Fruit fly (Drosophila melanogaster): ENCODE measurements around the gene mRpS18A.

mRpS18A gene

DNA sequence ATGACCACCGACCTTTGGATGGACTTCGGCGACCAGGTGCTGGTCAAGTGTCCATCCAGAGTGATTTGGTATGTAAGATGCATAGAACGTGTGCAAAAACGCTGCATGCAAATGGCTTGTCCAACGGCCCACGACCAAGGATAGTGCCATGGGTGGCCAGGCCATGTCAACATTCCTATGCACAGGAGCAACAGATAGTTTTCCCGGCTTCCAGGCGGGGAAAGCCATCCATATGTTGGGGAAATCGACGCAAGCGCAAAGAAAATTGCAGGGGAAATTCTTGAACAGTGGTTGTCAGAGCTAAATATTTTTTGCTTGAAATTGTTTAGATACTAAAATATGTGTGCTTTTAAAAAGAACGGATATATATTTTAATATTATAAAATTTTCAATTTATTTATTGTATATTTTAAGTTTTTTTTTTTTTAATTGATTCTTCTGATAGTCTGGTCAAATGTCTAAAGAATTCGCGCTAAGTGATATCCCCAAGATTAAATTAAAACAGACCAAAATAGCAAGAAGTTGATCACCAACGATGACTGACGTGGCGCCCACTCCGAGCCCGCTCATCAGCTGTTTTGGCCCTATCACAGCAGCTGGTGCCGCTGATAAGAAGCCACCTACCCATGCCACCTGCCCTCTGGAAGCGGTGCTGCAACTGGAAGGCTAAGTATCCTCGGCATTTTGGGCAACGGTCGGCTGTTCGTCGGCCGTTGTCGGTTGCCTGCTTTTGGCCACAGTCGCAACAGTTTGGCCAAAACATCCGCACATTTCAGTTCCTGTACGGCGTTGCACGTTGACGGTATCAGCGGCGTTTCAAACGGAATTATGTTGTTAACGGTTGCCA lies 15.2 kb upstream of the mRpS18A start, which contains the start of gene 5-HT2B (continued):
- no peak for TF ChIP-seq nerfin-2 (GFP tag; IDR thresholded peaks at IDR 0.05; ENCODE audit: partially characterized antibody)
- TF ChIP-seq CG10147 (GFP tag; optimal IDR thresholded peaks at IDR 0.05): peak; percentile 23
- TF ChIP-seq CG6813 (GFP tag; optimal IDR thresholded peaks at IDR 0.05): peak; percentile 32
- 0 out of 2 replicates have a peak, but pooled peaks have one; percentile 14 for TF ChIP-seq CG7372 (GFP tag; IDR thresholded peaks at IDR 0.05)
- TF ChIP-seq CG14014 (GFP tag; IDR thresholded peaks at IDR 0.05): 0 out of 2 replicates have a peak, but pooled peaks have one; percentile 33
- TF ChIP-seq CG15269 (tag; optimal IDR thresholded peaks at IDR 0.05): peak; percentile 51
- TF ChIP-seq CG3847 (GFP tag; IDR thresholded peaks at IDR 0.05): peak; percentile 13; the same call in 1 of the 2 replicates
- TF ChIP-seq CG18619 (GFP tag; optimal IDR thresholded peaks at IDR 0.05): peak; percentile 33
- TF ChIP-seq CG11504 (tag; optimal IDR thresholded peaks at IDR 0.05): peak; percentile 53
- peak in 1 of 2 experiments; percentile 58 for TF ChIP-seq Hr51 (GFP tag; optimal IDR thresholded peaks at IDR 0.05)
- peak; percentile 46; the same call in 1 of the 2 replicates for TF ChIP-seq Rfx (GFP tag; IDR thresholded peaks at IDR 0.05)
- peak; percentile 31 for TF ChIP-seq bcd (GFP tag; optimal IDR thresholded peaks at IDR 0.05)
- TF ChIP-seq lab (GFP tag; optimal IDR thresholded peaks at IDR 0.05): peak; percentile 63
- TF ChIP-seq tup (GFP tag; optimal IDR thresholded peaks at IDR 0.05): no peak
- TF ChIP-seq CG17829 (tag; optimal IDR thresholded peaks at IDR 0.05): no peak
- TF ChIP-seq vvl (GFP tag; IDR thresholded peaks at IDR 0.05): peak; percentile 46; the same call in 1 of the 2 replicates
- TF ChIP-seq CG4404 (GFP tag; IDR thresholded peaks at IDR 0.05): no peak
- peak; percentile 76 for TF ChIP-seq nerfin-1 (tag; optimal IDR thresholded peaks at IDR 0.05)
- 0 out of 3 replicates have a peak, but pooled peaks have one; percentile 41 for TF ChIP-seq Dbx (GFP tag; IDR thresholded peaks at IDR 0.05)
- no peak for TF ChIP-seq CG3726 (GFP tag; IDR thresholded peaks at IDR 0.05)
- TF ChIP-seq CG17385 (GFP tag; optimal IDR thresholded peaks at IDR 0.05): peak; percentile 37
- TF ChIP-seq dysf (GFP tag; IDR thresholded peaks at IDR 0.05): peak; percentile 27; the same call in 1 of the 3 replicates
- TF ChIP-seq CG9817 (tag; optimal IDR thresholded peaks at IDR 0.05): peak; percentile 27
- TF ChIP-seq Meics (GFP tag; optimal IDR thresholded peaks at IDR 0.05): peak; percentile 65
- no peak for TF ChIP-seq CG1529 (GFP tag; optimal IDR thresholded peaks at IDR 0.05)
- TF ChIP-seq sug (tag; optimal IDR thresholded peaks at IDR 0.05): peak; percentile 10
- peak in 1 of 2 experiments; percentile 36 for TF ChIP-seq dpn (GFP tag; optimal IDR thresholded peaks at IDR 0.05)
- TF ChIP-seq CG13296 (GFP tag; optimal IDR thresholded peaks at IDR 0.05): peak; percentile 44
- peak; percentile 32 for TF ChIP-seq CG13424 (tag; optimal IDR thresholded peaks at IDR 0.05)
- TF ChIP-seq CG7357 (GFP tag; IDR thresholded peaks at IDR 0.05): 0 out of 3 replicates have a peak, but pooled peaks have one; percentile 30
- TF ChIP-seq CG10209 (GFP tag; optimal IDR thresholded peaks at IDR 0.05): peak; percentile 27
- peak; percentile 56 for TF ChIP-seq gem (tag; optimal IDR thresholded peaks at IDR 0.05)
- TF ChIP-seq Drgx (GFP tag; IDR thresholded peaks at IDR 0.05): peak; percentile 22; the same call in 1 of the 2 replicates
- TF ChIP-seq B-H2 (GFP tag; optimal IDR thresholded peaks at IDR 0.05): peak; percentile 20
- TF ChIP-seq CG2678 (tag; optimal IDR thresholded peaks at IDR 0.05): peak; percentile 65
- peak; percentile 49 for TF ChIP-seq CG2120 (GFP tag; optimal IDR thresholded peaks at IDR 0.05)
- no peak for TF ChIP-seq ranshi (GFP tag; IDR thresholded peaks at IDR 0.05)
- peak; percentile 43 for TF ChIP-seq Med (GFP tag)
- peak; percentile 15 for TF ChIP-seq odd (GFP tag; optimal IDR thresholded peaks at IDR 0.05)
- TF ChIP-seq CG6854 (GFP tag; optimal IDR thresholded peaks at IDR 0.05): peak; percentile 44
- TF ChIP-seq Fer3 (tag; optimal IDR thresholded peaks at IDR 0.05): peak; percentile 34
- no peak for TF ChIP-seq Lpt (GFP tag; optimal IDR thresholded peaks at IDR 0.05)
- peak; percentile 86 for TF ChIP-seq CG18599 (GFP tag; optimal IDR thresholded peaks at IDR 0.05)
- TF ChIP-seq Ada2b (GFP tag; IDR thresholded peaks at IDR 0.05): 0 out of 2 replicates have a peak, but pooled peaks have one; percentile 18
- no peak for TF ChIP-seq fru (optimal IDR thresholded peaks at IDR 0.05)
- no peak for TF ChIP-seq bowl (GFP tag; IDR thresholded peaks at IDR 0.05)
- TF ChIP-seq CG30403 (GFP tag; optimal IDR thresholded peaks at IDR 0.05): peak; percentile 28

Measured in whole organism, embryonic.